Worm (Caenorhabditis elegans) whole organism, L4/young adult: Measurements from ENCODE around the gene tnt-3.

Experiments
- W03F9.2 ChIP-seq: fragments of 150-350 bp; optimal IDR thresholded peaks from 2 replicates; lab custom pipeline; 2014; ENCODE audit warnings: missing biosample characterization, missing genetic modification characterization
- dao-5 ChIP-seq: sonication (generic microtip); optimal IDR thresholded peaks from 2 replicates; lab custom pipeline; 2016; ENCODE audit warnings: missing genotype, missing genetic modification characterization, moderate library complexity, missing compliant biosample characterization
- him-1 ChIP-seq: sonication (generic microtip); optimal IDR thresholded peaks from 2 replicates; lab custom pipeline; 2016; ENCODE audit warnings: missing genotype, missing genetic modification reagents, missing genetic modification characterization, missing compliant biosample characterization

DNA sequence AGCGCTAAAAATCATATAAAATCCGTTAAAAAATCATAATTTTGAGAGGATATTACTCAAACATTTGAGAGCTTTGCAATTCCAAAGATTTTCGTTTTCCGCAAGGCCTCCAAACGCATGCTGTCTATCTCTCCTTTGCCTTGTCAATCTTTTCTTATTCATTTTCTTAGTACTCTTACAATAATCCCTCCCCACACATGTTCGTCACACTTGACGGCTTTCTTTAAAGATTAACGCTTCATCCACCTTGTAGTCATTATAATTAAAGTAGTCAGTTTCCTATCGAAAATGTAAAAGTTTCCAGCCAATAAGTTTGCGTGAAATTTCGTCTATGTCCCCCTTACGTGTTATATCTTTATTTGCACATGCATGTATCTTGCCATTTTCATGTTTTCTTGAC is 44.7 kb downstream of the tnt-3 start:
- TF ChIP-seq W03F9.2 (tag; lab: Kevin White, UChicago) (no peak), dao-5 (tag; lab: Kevin White, UChicago) (no peak), him-1 (tag; lab: Kevin White, UChicago) (no peak)
